Worm (Caenorhabditis elegans) whole organism, L2 larva: ENCODE measurements around the gene CD4.8.
A peak's percentile ranks its signal among the peaks of the same experiment; 100 is the strongest.

ENCODE experiments used
- alr-1 ChIP-seq: fragments of 150-350 bp; optimal IDR thresholded peaks from 2 replicates; lab custom pipeline; 2014; ENCODE audit warnings: missing biosample characterization, missing genetic modification characterization
- ama-1 ChIP-seq: fragments of 150-350 bp; optimal IDR thresholded peaks from 2 replicates; lab custom pipeline; 2018; ENCODE audit warnings: inconsistent platforms
- lin-13 ChIP-seq: fragments of 150-350 bp; optimal IDR thresholded peaks from 2 replicates; lab custom pipeline; 2014; ENCODE audit warnings: missing biosample characterization, missing genetic modification reagents, missing genetic modification characterization
- lsy-2 ChIP-seq, 2 experiments: fragments of 150-350 bp in 1 of 2; sonication (generic microtip) in 1 of 2; optimal IDR thresholded peaks; 2 replicates each; lab custom pipeline; 2014 to 2017; ENCODE audit warnings: missing biosample characterization in 2 of 2, missing genetic modification characterization in 2 of 2
- mbf-1 ChIP-seq: sonication (generic microtip); optimal IDR thresholded peaks from 2 replicates; lab custom pipeline; 2017; ENCODE audit warnings: missing biosample characterization, missing genetic modification characterization
- mdl-1 ChIP-seq, 2 experiments: fragments of 150-350 bp in 1 of 2; sonication (generic microtip) in 1 of 2; optimal IDR thresholded peaks; 2 replicates each; lab custom pipeline; 2017; ENCODE audit warnings: missing biosample characterization in 2 of 2, missing genetic modification characterization in 2 of 2
- nhr-11 ChIP-seq: fragments of 150-350 bp; optimal IDR thresholded peaks from 2 replicates; lab custom pipeline; 2014; ENCODE audit warnings: missing biosample characterization, missing genetic modification characterization
- nhr-12 ChIP-seq: fragments of 150-350 bp; optimal IDR thresholded peaks from 2 replicates; lab custom pipeline; 2014; ENCODE audit warnings: missing biosample characterization, missing genetic modification characterization
- nhr-25 ChIP-seq: fragments of 150-350 bp; sonication (generic microtip); optimal IDR thresholded peaks from 3 replicates; lab custom pipeline; 2014; ENCODE audit warnings: missing biosample characterization, missing genetic modification characterization
- nhr-77 ChIP-seq: fragments of 150-350 bp; optimal IDR thresholded peaks from 2 replicates; lab custom pipeline; 2014; ENCODE audit warnings: missing biosample characterization, missing genetic modification characterization
- skn-1 ChIP-seq: sonication (generic microtip); optimal IDR thresholded peaks from 2 replicates; lab custom pipeline; 2017; ENCODE audit warnings: missing biosample characterization, missing genetic modification characterization
- unc-62 ChIP-seq: fragments of 150-350 bp; optimal IDR thresholded peaks from 2 replicates; lab custom pipeline; 2014; ENCODE audit warnings: missing biosample characterization, missing genetic modification reagents, missing genetic modification characterization
- zag-1 ChIP-seq: fragments of 150-350 bp; optimal IDR thresholded peaks from 2 replicates; lab custom pipeline; 2014; ENCODE audit warnings: missing biosample characterization, missing genetic modification characterization
- ztf-4 ChIP-seq: fragments of 150-350 bp; optimal IDR thresholded peaks from 2 replicates; lab custom pipeline; 2014; ENCODE audit warnings: missing biosample characterization, missing genetic modification characterization

DNA sequence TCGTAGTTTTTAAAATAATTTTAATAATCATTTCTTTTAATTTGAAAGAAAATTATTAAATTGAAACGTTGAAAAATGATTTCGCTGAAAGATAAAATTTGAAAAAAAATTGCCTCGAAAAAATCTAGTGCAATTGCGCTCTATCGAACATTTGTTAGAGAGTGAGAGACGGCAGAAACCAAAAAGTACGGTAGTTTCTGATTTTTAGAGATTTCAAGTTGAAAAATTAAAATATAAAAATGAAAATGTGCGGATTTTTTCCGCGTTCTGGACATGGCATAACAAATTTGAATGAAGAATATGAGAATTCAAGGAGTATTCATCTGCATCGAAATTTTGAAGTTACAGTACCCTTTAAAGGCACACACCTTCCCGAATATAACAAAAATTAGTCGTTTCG is 18.2 kb upstream of the CD4.8 start:
- TF ChIP-seq ama-1 (lab: Kevin White, UChicago), result no peak
- TF ChIP-seq zag-1, result no peak
- TF ChIP-seq nhr-25 (tag; lab: Kevin White, UChicago), result no peak
- no peak for TF ChIP-seq skn-1 (tag; lab: Kevin White, UChicago)
- TF ChIP-seq mdl-1 (tag; optimal IDR thresholded peaks at IDR 0.05; lab: Kevin White, UChicago), result no peak
- no peak for TF ChIP-seq ztf-4
- TF ChIP-seq mbf-1 (tag; lab: Kevin White, UChicago), result no peak
- TF ChIP-seq alr-1 (tag; lab: Kevin White, UChicago), result no peak
- TF ChIP-seq nhr-77 (tag; lab: Kevin White, UChicago), result no peak
- no peak for TF ChIP-seq unc-62 (GFP tag; lab: Kevin White, UChicago)
- no peak for TF ChIP-seq nhr-12 (tag; lab: Kevin White, UChicago)
- TF ChIP-seq nhr-11 (tag; lab: Kevin White, UChicago), result no peak
- no peak for TF ChIP-seq lin-13 (GFP tag; lab: Kevin White, UChicago)
- TF ChIP-seq lsy-2 (tag; optimal IDR thresholded peaks at IDR 0.05; lab: Kevin White, UChicago), result peak in 1 of 2 experiments; percentile 73
